Fruit fly (Drosophila melanogaster): Measurements from ENCODE around the gene CG17272.

CG17272 gene

DNA sequence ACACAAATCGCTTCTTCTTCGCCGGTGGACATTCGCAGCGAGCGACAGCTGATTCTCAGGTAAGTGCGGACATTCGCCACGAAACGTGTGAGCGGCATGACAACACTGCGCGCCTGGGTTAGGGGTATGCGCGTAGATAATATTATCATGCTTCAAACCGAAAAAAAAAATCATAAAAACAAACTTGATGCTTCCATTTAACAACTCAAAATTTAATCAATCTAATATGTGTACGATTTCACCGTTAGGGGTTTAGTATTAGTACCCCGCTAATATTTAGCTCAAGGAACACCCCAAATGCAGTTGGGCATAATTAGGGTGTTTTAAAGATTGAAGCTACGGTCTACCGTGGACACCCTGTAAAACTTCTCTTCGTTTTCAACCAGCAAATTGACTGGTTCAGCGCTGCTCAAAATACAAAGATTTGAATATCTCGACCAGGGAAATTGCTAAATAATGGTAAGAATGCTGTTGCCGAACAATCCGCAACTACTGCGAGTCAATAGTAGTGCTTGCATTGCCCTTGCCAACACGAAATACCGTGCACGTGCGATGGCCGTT is 2.1 kb downstream of the CG17272 start, which contains the start of the genes CG17271 and RpS20 (continued):
- TF ChIP-seq CG4404 (GFP tag; IDR thresholded peaks at IDR 0.05) (peak; percentile 89), CG34422 (GFP tag; IDR thresholded peaks at IDR 0.05) (peak; percentile 89), Sin3A (optimal IDR thresholded peaks at IDR 0.05) (peak; percentile 99), Dbx (GFP tag; IDR thresholded peaks at IDR 0.05) (peak; percentile 91), CG34224 (GFP tag; IDR thresholded peaks at IDR 0.05; ENCODE audit: partially characterized antibody) (no peak), kah (GFP tag; optimal IDR thresholded peaks at IDR 0.05) (no peak), D19B (GFP tag; optimal IDR thresholded peaks at IDR 0.05) (peak; percentile 75), ci (GFP tag; IDR thresholded peaks at IDR 0.05) (peak; percentile 89), trem (tag; optimal IDR thresholded peaks at IDR 0.05) (peak; percentile 64), CG6683 (GFP tag; optimal IDR thresholded peaks at IDR 0.05) (peak; percentile 76), CG18764 (GFP tag; optimal IDR thresholded peaks at IDR 0.05) (peak; percentile 87), CG3726 (GFP tag; IDR thresholded peaks at IDR 0.05) (peak; percentile 87), CG2202 (tag; optimal IDR thresholded peaks at IDR 0.05) (peak; percentile 79), Mrtf (GFP tag; IDR thresholded peaks at IDR 0.05) (peak; percentile 78), pum (GFP tag; optimal IDR thresholded peaks at IDR 0.05) (peak; percentile 96), CG18011 (GFP tag; optimal IDR thresholded peaks at IDR 0.05) (peak; percentile 81), CHES-1-like (GFP tag; optimal IDR thresholded peaks at IDR 0.05) (peak; percentile 97), CG17328 (GFP tag; IDR thresholded peaks at IDR 0.05) (peak; percentile 80), Pdp1 (GFP tag; optimal IDR thresholded peaks at IDR 0.05) (peak; percentile 91 to 95), GATAe (GFP tag; conservative IDR thresholded peaks at IDR 0.05) (peak; percentile 73), Drgx (GFP tag; IDR thresholded peaks at IDR 0.05) (peak; percentile 85), sim (GFP tag; IDR thresholded peaks at IDR 0.05) (peak; percentile 63), ac (GFP tag; optimal IDR thresholded peaks at IDR 0.05) (peak; percentile 58), ab (GFP tag; optimal IDR thresholded peaks at IDR 0.05) (peak; percentile 91), CG3407 (GFP tag; optimal IDR thresholded peaks at IDR 0.05) (peak; percentile 75), aop (GFP tag; IDR thresholded peaks at IDR 0.05) (peak; percentile 76; the same call in 1 of the 2 replicates), Lhr (GFP tag; optimal IDR thresholded peaks at IDR 0.05) (peak; percentile 92), Adf1 (GFP tag; IDR thresholded peaks at IDR 0.05) (peak; percentile 63), Oaz (GFP tag; IDR thresholded peaks at IDR 0.05) (peak; percentile 82), CG30403 (GFP tag; optimal IDR thresholded peaks at IDR 0.05) (peak; percentile 96), bsh (GFP tag; optimal IDR thresholded peaks at IDR 0.05) (peak in 1 of 2 experiments; percentile 86), odd (GFP tag; optimal IDR thresholded peaks at IDR 0.05) (peak; percentile 67), dati (GFP tag; IDR thresholded peaks at IDR 0.05) (peak; percentile 70), Hr78 (GFP tag; optimal IDR thresholded peaks at IDR 0.05) (no peak), jing (GFP tag; optimal IDR thresholded peaks at IDR 0.05) (no peak), sima (GFP tag; optimal IDR thresholded peaks at IDR 0.05) (peak; percentile 83), CG31441 (GFP tag; IDR thresholded peaks at IDR 0.05) (peak; percentile 87), Fer2 (tag; optimal IDR thresholded peaks at IDR 0.05) (peak; percentile 85), CG8388 (GFP tag; optimal IDR thresholded peaks at IDR 0.05) (peak; percentile 87), Jarid2 (GFP tag; optimal IDR thresholded peaks at IDR 0.05) (peak; percentile 66), HmgZ (tag; optimal IDR thresholded peaks at IDR 0.05) (peak; percentile 96), pho (GFP tag; optimal IDR thresholded peaks at IDR 0.05) (peak; percentile 95), CG10209 (GFP tag; optimal IDR thresholded peaks at IDR 0.05) (peak; percentile 88), sna (GFP tag; IDR thresholded peaks at IDR 0.05; ENCODE audit: partially characterized antibody) (no peak), eve (GFP tag; optimal IDR thresholded peaks at IDR 0.05) (peak in 1 of 2 experiments; percentile 57), sqz (GFP tag; optimal IDR thresholded peaks at IDR 0.05) (no peak), CG7963 (GFP tag; IDR thresholded peaks at IDR 0.05; ENCODE audit: partially characterized antibody) (no peak), btn (GFP tag; optimal IDR thresholded peaks at IDR 0.05) (peak; percentile 83), zfh2 (GFP tag; optimal IDR thresholded peaks at IDR 0.05) (peak; percentile 95), tna (GFP tag; IDR thresholded peaks at IDR 0.05; ENCODE audit: partially characterized antibody) (no peak)
